Worm (Caenorhabditis elegans) whole organism, young adult: ENCODE results near the gene Y53C12A.8.

Experiments
- D2030.7 ChIP-seq: fragments of 200-800 bp; sonication (Bioruptor generic); IDR thresholded peaks from 2 replicates; pipeline ENCODE4 v1.3.6; 2022; ENCODE audit warnings: missing genetic modification reagents, missing genetic modification characterization, missing compliant biosample characterization
- F22D6.2 ChIP-seq: sonication (generic microtip); optimal IDR thresholded peaks from 2 replicates; lab custom pipeline; 2016; ENCODE audit warnings: mild to moderate bottlenecking, missing genetic modification characterization, missing compliant biosample characterization
- F37B4.10 ChIP-seq: fragments of 200-800 bp; sonication (Bioruptor generic); IDR thresholded peaks from 2 replicates; pipeline ENCODE4 v1.3.6; 2022; ENCODE audit warnings: missing genetic modification characterization, missing compliant biosample characterization
- T26A5.8 ChIP-seq: sonication (generic microtip); optimal IDR thresholded peaks from 2 replicates; lab custom pipeline; 2016; ENCODE audit warnings: missing genetic modification characterization, missing compliant biosample characterization
- ZK185.1 ChIP-seq: sonication (generic microtip); optimal IDR thresholded peaks from 2 replicates; lab custom pipeline; 2016; ENCODE audit warnings: mild to moderate bottlenecking, missing genetic modification characterization, missing compliant biosample characterization; ENCODE audit not compliant: poor library complexity, severe bottlenecking
- aptf-3 ChIP-seq: fragments of 200-800 bp; sonication (Bioruptor generic); IDR thresholded peaks from 2 replicates; pipeline ENCODE4 v1.3.6; 2022; ENCODE audit warnings: missing genetic modification characterization, missing compliant biosample characterization
- atf-7 ChIP-seq: sonication (generic microtip); optimal IDR thresholded peaks from 2 replicates; lab custom pipeline; 2017; ENCODE audit warnings: mild to moderate bottlenecking, missing genetic modification characterization, missing compliant biosample characterization
- bed-1 ChIP-seq: fragments of 200-800 bp; sonication (Bioruptor generic); IDR thresholded peaks from 2 replicates; pipeline ENCODE4 v1.3.6; 2022; ENCODE audit warnings: missing genetic modification reagents, missing genetic modification characterization, missing compliant biosample characterization
- ccch-3 ChIP-seq: fragments of 200-800 bp; sonication (Bioruptor generic); optimal IDR thresholded peaks from 2 replicates; lab custom pipeline; 2018; ENCODE audit warnings: mild to moderate bottlenecking, missing genetic modification characterization, missing compliant biosample characterization
- ceh-27 ChIP-seq: fragments of 200-800 bp; sonication (Bioruptor generic); optimal IDR thresholded peaks from 2 replicates; lab custom pipeline; 2018; ENCODE audit warnings: mild to moderate bottlenecking, missing genetic modification characterization, moderate library complexity, missing compliant biosample characterization
- ceh-58 ChIP-seq: fragments of 200-800 bp; sonication (Bioruptor generic); IDR thresholded peaks from 2 replicates; pipeline ENCODE4 v1.3.6; 2022; ENCODE audit warnings: missing genetic modification characterization, missing compliant biosample characterization
- ceh-79 ChIP-seq: sonication (generic microtip); optimal IDR thresholded peaks from 2 replicates; lab custom pipeline; 2017; ENCODE audit warnings: mild to moderate bottlenecking, missing genetic modification characterization, missing compliant biosample characterization
- dox-1 ChIP-seq: fragments of 200-800 bp; sonication (Bioruptor generic); IDR thresholded peaks from 2 replicates; pipeline ENCODE4 v1.3.6; 2022; ENCODE audit warnings: missing genetic modification reagents, missing genetic modification characterization, missing compliant biosample characterization
- efl-1 ChIP-seq: fragments of 150-350 bp; optimal IDR thresholded peaks from 2 replicates; lab custom pipeline; 2014; ENCODE audit warnings: missing biosample characterization, missing genetic modification reagents, missing genetic modification characterization
- ekl-4 ChIP-seq: fragments of 200-800 bp; sonication (Bioruptor generic); IDR thresholded peaks from 2 replicates; pipeline ENCODE4 v1.3.6; 2022; ENCODE audit warnings: missing genetic modification reagents, missing genetic modification characterization, missing compliant biosample characterization
- hlh-12 ChIP-seq: sonication (generic microtip); optimal IDR thresholded peaks from 2 replicates; lab custom pipeline; 2016; ENCODE audit warnings: missing genetic modification characterization, missing compliant biosample characterization
- hmg-1.2 ChIP-seq: fragments of 200-800 bp; sonication (Bioruptor generic); IDR thresholded peaks from 2 replicates; pipeline ENCODE4 v1.3.6; 2022; ENCODE audit warnings: missing genetic modification reagents, missing genetic modification characterization, missing compliant biosample characterization
- let-526 ChIP-seq: fragments of 200-800 bp; sonication (Bioruptor generic); IDR thresholded peaks from 2 replicates; pipeline ENCODE4 v1.3.6; 2022; ENCODE audit warnings: missing genetic modification reagents, missing genetic modification characterization, missing compliant biosample characterization
- madf-6 ChIP-seq: fragments of 200-800 bp; sonication (Bioruptor generic); IDR thresholded peaks from 2 replicates; pipeline ENCODE4 v1.3.6; 2022; ENCODE audit warnings: missing genetic modification reagents, missing genetic modification characterization, missing compliant biosample characterization
- madf-8 ChIP-seq: fragments of 200-800 bp; sonication (Bioruptor generic); conservative IDR thresholded peaks from 2 replicates; pipeline ENCODE4 v1.3.6; 2022; ENCODE audit warnings: missing genetic modification reagents, missing genetic modification characterization, missing compliant biosample characterization
- mcd-1 ChIP-seq: fragments of 200-800 bp; sonication (Bioruptor generic); IDR thresholded peaks from 2 replicates; pipeline ENCODE4 v1.3.6; 2022; ENCODE audit warnings: missing genetic modification reagents, missing genetic modification characterization, missing compliant biosample characterization
- nfyb-1 ChIP-seq: fragments of 200-800 bp; sonication (Bioruptor generic); IDR thresholded peaks from 2 replicates; pipeline ENCODE4 v1.3.6; 2022; ENCODE audit warnings: missing genetic modification reagents, missing genetic modification characterization, missing compliant biosample characterization
- nhr-120 ChIP-seq: fragments of 200-800 bp; sonication (Bioruptor generic); IDR thresholded peaks from 2 replicates; pipeline ENCODE4 v1.3.6; 2022; ENCODE audit warnings: missing genetic modification characterization, missing compliant biosample characterization
- pbrm-1 ChIP-seq: fragments of 200-800 bp; sonication (Bioruptor generic); IDR thresholded peaks from 2 replicates; pipeline ENCODE4 v1.3.6; 2022; ENCODE audit warnings: missing genetic modification reagents, missing genetic modification characterization, missing compliant biosample characterization
- pha-4 ChIP-seq: fragments of 150-350 bp; sonication (generic microtip); optimal IDR thresholded peaks from 2 replicates; lab custom pipeline; 2014; ENCODE audit warnings: missing biosample characterization, missing genetic modification reagents, missing genetic modification characterization
- rcor-1 ChIP-seq: fragments of 200-800 bp; sonication (Bioruptor generic); IDR thresholded peaks from 2 replicates; pipeline ENCODE4 v1.3.6; 2022; ENCODE audit warnings: missing genetic modification reagents, missing genetic modification characterization, missing compliant biosample characterization
- snpc-1.3 ChIP-seq: sonication (generic microtip); optimal IDR thresholded peaks from 2 replicates; lab custom pipeline; 2017; ENCODE audit warnings: missing genetic modification characterization, mild to moderate bottlenecking, missing compliant biosample characterization, antibody characterized with exemption, moderate library complexity, missing genotype, missing genetic modification reagents; ENCODE audit not compliant: insufficient read depth
- xnd-1 ChIP-seq: sonication (generic microtip); optimal IDR thresholded peaks from 2 replicates; lab custom pipeline; 2016; ENCODE audit warnings: missing genotype, missing genetic modification reagents, missing genetic modification characterization, missing compliant biosample characterization
- zfh-2 ChIP-seq: fragments of 200-800 bp; sonication (Bioruptor generic); conservative IDR thresholded peaks from 2 replicates; pipeline ENCODE4 v1.3.6; 2022; ENCODE audit warnings: missing genetic modification reagents, missing genetic modification characterization, missing compliant biosample characterization
- ztf-3 ChIP-seq: fragments of 200-800 bp; sonication (Bioruptor generic); optimal IDR thresholded peaks from 2 replicates; lab custom pipeline; 2018; ENCODE audit warnings: mild to moderate bottlenecking, missing genetic modification characterization, missing compliant biosample characterization

The Y53C12A.8 gene

DNA sequence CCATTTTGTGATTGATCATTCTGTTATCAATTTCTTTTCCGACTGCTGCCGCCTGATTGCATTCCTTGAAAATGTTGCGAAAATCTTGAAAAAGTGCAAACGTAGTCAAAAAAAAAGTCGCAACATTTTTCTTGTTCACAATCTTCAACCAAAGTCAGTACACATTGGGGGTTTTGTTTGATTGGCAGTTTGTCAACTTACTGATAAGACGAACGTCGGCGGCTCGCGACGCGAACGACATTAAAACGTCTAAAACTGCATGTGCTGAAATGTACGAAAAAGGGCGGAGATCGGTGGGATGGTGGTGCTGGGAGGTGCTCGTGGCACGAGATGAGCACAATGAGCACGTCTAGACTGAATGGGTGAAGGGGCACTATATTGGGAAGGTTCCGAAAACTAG, 38.6 kb upstream of the Y53C12A.8 start (continued):
- TF ChIP-seq hmg-1.2 (GFP tag; lab: Robert Waterston, UW): peak; percentile 35; the same call in 1 of the 2 replicates
- TF ChIP-seq hlh-12: no peak
- TF ChIP-seq bed-1 (GFP tag; lab: Robert Waterston, UW): no peak
- peak; percentile 30; the same call in 1 of the 2 replicates for TF ChIP-seq pbrm-1
- no peak for TF ChIP-seq madf-8 (GFP tag; lab: Robert Waterston, UW)
- no peak for TF ChIP-seq nhr-120 (GFP tag; lab: Robert Waterston, UW)
- TF ChIP-seq ceh-58 (GFP tag; lab: Robert Waterston, UW): no peak
- 0 out of 2 replicates have a peak, but pooled peaks have one; percentile 42 for TF ChIP-seq aptf-3
- TF ChIP-seq pha-4 (tag; lab: Kevin White, UChicago): peak; percentile 56
- TF ChIP-seq snpc-1.3 (tag; lab: Kevin White, UChicago): no peak
- TF ChIP-seq ztf-3 (GFP tag; lab: Kevin White, UChicago): no peak
- TF ChIP-seq, all 124 proteins: peak for 30

DNA sequence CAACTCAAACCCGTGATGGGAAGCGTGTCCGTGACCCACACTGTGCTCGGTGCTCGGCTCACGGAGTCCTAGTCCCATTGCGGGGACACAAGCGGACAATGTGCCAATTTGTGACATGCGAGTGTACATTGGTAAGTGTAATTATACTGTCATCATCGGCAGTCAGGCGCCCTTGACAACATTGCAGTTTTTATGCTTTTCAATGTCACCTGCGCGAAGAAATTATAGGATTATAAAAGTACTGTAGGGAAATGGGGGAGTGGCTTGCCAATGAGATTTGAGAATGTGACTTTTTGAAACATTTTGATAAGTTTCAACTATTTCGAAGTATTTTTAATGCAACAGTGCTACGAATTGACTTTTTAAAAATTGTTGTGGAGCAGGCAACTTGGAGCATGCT, 35.5 kb upstream of the Y53C12A.8 start:
- TF ChIP-seq xnd-1 (tag; lab: Kevin White, UChicago) (no peak), ceh-27 (GFP tag; lab: Kevin White, UChicago) (no peak), efl-1 (GFP tag; lab: Kevin White, UChicago) (no peak)

DNA sequence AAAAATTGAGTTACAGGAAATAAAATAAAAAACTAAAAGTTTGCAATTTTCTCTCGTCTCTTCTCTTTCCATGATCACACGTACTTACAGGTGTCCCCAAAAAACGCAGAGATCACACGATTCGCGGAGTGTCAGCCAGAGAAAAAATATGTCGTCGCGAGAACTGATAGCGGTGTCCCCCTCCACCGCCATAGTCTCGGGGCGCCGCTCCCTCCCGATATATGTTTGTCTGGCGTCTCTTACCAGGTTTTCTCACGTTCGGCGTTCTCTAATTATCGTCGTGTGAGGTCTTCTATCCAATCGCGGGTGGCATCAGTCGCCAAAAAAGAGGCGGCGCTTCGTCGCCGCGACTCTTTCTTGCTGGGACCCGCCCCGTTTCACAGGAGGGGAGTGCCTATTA, 31.5 kb upstream of the Y53C12A.8 start, which contains the start of gene mab-3:
mab-3 (plus strand) TSS at position 328 of the 400 bp plus-strand sequence.
- TF ChIP-seq mcd-1 (GFP tag; lab: Robert Waterston, UW) (0 out of 2 replicates have a peak, but pooled peaks have one; percentile 29), hmg-1.2 (GFP tag; lab: Robert Waterston, UW) (peak; percentile 76; the same call in 1 of the 2 replicates), nfyb-1 (GFP tag; lab: Robert Waterston, UW) (peak; percentile 42; the same call in 1 of the 2 replicates), dox-1 (GFP tag; lab: Robert Waterston, UW) (peak; percentile 69), zfh-2 (GFP tag; lab: Robert Waterston, UW) (peak; percentile 30; the same call in 1 of the 2 replicates), F37B4.10 (GFP tag; lab: Robert Waterston, UW) (0 out of 2 replicates have a peak, but pooled peaks have one; percentile 12)

DNA sequence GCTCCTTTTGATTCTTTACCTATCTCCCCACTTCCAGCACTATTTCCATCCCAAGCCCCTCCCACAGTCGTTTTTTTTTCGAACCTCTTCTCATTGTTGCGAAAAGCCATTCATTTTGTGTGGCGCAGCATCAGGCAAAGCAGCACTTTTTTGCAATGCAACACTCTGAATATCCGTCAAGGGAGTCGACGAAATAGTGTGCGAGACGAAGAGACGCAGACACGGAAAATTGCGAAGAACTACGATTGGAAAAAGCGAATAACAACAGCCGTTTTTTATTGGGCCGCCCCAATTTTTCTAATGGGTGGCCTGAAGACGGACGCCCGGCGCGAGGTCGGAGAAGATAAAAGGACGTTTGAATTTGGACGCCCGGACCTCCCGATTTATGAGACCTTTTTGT, 29.6 kb upstream of the Y53C12A.8 start:
- TF ChIP-seq T26A5.8 (tag; lab: Kevin White, UChicago) (no peak), madf-6 (GFP tag; lab: Robert Waterston, UW) (no peak), hmg-1.2 (GFP tag; lab: Robert Waterston, UW) (peak; percentile 93), let-526 (no peak), atf-7 (no peak), zfh-2 (GFP tag; lab: Robert Waterston, UW) (0 out of 2 replicates have a peak, but pooled peaks have one; percentile 12), rcor-1 (GFP tag; lab: Robert Waterston, UW) (no peak), D2030.7 (GFP tag; lab: Robert Waterston, UW) (no peak), pbrm-1 (no peak), ZK185.1 (tag; lab: Kevin White, UChicago) (no peak), ccch-3 (GFP tag; lab: Kevin White, UChicago) (no peak), ekl-4 (no peak), ceh-79 (tag; lab: Kevin White, UChicago) (no peak), F22D6.2 (tag; lab: Kevin White, UChicago) (no peak)

DNA sequence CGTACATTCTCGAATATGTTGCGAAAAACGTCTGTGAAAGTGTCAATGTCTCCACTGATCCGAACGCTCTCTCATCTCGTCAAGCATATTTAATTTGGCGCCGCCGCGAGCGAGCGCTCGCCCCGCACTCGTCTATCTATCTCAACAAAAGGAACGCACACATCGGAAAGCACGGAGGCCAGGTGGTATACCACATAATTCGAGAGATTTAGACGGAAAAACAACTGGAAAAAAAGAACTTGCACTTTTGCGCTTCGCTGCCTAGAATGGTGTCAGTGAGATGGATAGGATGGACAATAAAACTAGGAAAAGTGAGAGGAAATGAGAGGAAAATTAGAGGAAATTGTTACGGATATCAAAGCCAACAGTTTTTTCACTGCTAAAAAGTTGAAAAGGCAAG, 28.9 kb upstream of the Y53C12A.8 start:
- no peak for TF ChIP-seq ZK185.1 (tag; lab: Kevin White, UChicago)
